Worm (Caenorhabditis elegans) whole organism, L4/young adult: ENCODE data around the gene gro-1.

Source experiments
- dao-5 ChIP-seq: sonication (generic microtip); optimal IDR thresholded peaks from 2 replicates; lab custom pipeline; 2016; ENCODE audit warnings: missing genotype, missing genetic modification characterization, moderate library complexity, missing compliant biosample characterization
- him-1 ChIP-seq: sonication (generic microtip); optimal IDR thresholded peaks from 2 replicates; lab custom pipeline; 2016; ENCODE audit warnings: missing genotype, missing genetic modification reagents, missing genetic modification characterization, missing compliant biosample characterization

ce11 chrIII:5260394-5260793 lies 4.5 kb upstream of the gro-1 start, which contains the start of gene gop-3:
- no peak for TF ChIP-seq dao-5 (tag; lab: Kevin White, UChicago)
- TF ChIP-seq him-1 (tag; lab: Kevin White, UChicago) = no peak
